Fruit fly (Drosophila melanogaster) whole organism, prepupa: ENCODE measurements around the gene Prp31.
A peak's percentile ranks its signal among the peaks of the same experiment; 100 is the strongest.

ENCODE experiments used
- Blimp-1 ChIP-seq: fragments of 200-800 bp; sonication (Bioruptor generic); optimal IDR thresholded peaks from 3 replicates; lab custom pipeline; 2017; ENCODE audit warnings: missing biosample characterization, missing genetic modification characterization, mild to moderate bottlenecking, moderate library complexity, missing genetic modification reagents
- CG10631 ChIP-seq: fragments of 200-800 bp; sonication (Bioruptor generic); optimal IDR thresholded peaks from 2 replicates; lab custom pipeline; 2016; ENCODE audit warnings: missing biosample characterization, missing genetic modification characterization
- CG15336 ChIP-seq: fragments of 200-800 bp; sonication (Bioruptor generic); IDR thresholded peaks from 2 replicates; pipeline ENCODE4 v1.3.6; 2022; ENCODE audit warnings: missing biosample characterization, missing genetic modification characterization
- CG32006 ChIP-seq: fragments of 200-800 bp; sonication (Bioruptor generic); optimal IDR thresholded peaks from 3 replicates; lab custom pipeline; 2017; ENCODE audit warnings: missing biosample characterization, mild to moderate bottlenecking, missing genetic modification characterization
- CG34406 ChIP-seq: fragments of 200-800 bp; sonication (Bioruptor generic); optimal IDR thresholded peaks from 3 replicates; lab custom pipeline; 2016; ENCODE audit warnings: missing biosample characterization, missing genetic modification characterization
- CG6163 ChIP-seq: fragments of 200-800 bp; sonication (Bioruptor generic); IDR thresholded peaks from 3 replicates; pipeline ENCODE4 v1.3.6; 2022; ENCODE audit warnings: missing biosample characterization, missing genetic modification characterization
- CG6792 ChIP-seq: fragments of 200-800 bp; sonication (Bioruptor generic); optimal IDR thresholded peaks from 3 replicates; lab custom pipeline; 2016; ENCODE audit warnings: missing biosample characterization, missing genetic modification characterization
- CG6854 ChIP-seq: fragments of 200-800 bp; sonication (Bioruptor generic); optimal IDR thresholded peaks from 2 replicates; lab custom pipeline; 2017; ENCODE audit warnings: missing biosample characterization, mild to moderate bottlenecking, missing genetic modification characterization
- CG8319 ChIP-seq: fragments of 200-800 bp; sonication (Bioruptor generic); optimal IDR thresholded peaks from 3 replicates; lab custom pipeline; 2016; ENCODE audit warnings: missing biosample characterization, missing genetic modification characterization
- CG9139 ChIP-seq: fragments of 200-800 bp; sonication (Bioruptor generic); optimal IDR thresholded peaks from 3 replicates; lab custom pipeline; 2017; ENCODE audit warnings: missing biosample characterization, mild to moderate bottlenecking, missing genetic modification characterization
- Eip78C ChIP-seq: fragments of 200-800 bp; sonication (Bioruptor generic); peaks from one replicate; lab custom pipeline; 2016; ENCODE audit warnings: missing biosample characterization, missing genetic modification characterization
- Ets21C ChIP-seq: fragments of 200-800 bp; sonication (Bioruptor generic); optimal IDR thresholded peaks from 3 replicates; lab custom pipeline; 2016; ENCODE audit warnings: missing biosample characterization, missing genetic modification characterization
- Ets96B ChIP-seq: fragments of 200-800 bp; optimal IDR thresholded peaks from 2 replicates; lab custom pipeline; 2019; ENCODE audit warnings: missing biosample characterization, mild to moderate bottlenecking, missing genetic modification characterization, moderate library complexity
- Hr38 ChIP-seq: sonication (Bioruptor generic); optimal IDR thresholded peaks from 2 replicates; lab custom pipeline; 2016; ENCODE audit warnings: missing biosample characterization, missing genetic modification characterization
- Hr39 ChIP-seq: fragments of 200-800 bp; sonication (Bioruptor generic); optimal IDR thresholded peaks from 2 replicates; lab custom pipeline; 2016; ENCODE audit warnings: missing biosample characterization, missing genetic modification characterization
- Lpt ChIP-seq: fragments of 200-800 bp; sonication (Bioruptor generic); optimal IDR thresholded peaks from 3 replicates; lab custom pipeline; 2016; ENCODE audit warnings: missing biosample characterization, missing genetic modification characterization
- OdsH ChIP-seq: fragments of 200-800 bp; sonication (Bioruptor generic); optimal IDR thresholded peaks from 3 replicates; lab custom pipeline; 2016; ENCODE audit warnings: missing biosample characterization, missing genetic modification characterization
- Sox102F ChIP-seq: fragments of 200-800 bp; sonication (Bioruptor generic); optimal IDR thresholded peaks from 2 replicates; lab custom pipeline; 2016; ENCODE audit warnings: missing biosample characterization, mild to moderate bottlenecking, missing genetic modification characterization
- Sox15 ChIP-seq: fragments of 200-800 bp; sonication (Bioruptor generic); optimal IDR thresholded peaks from 3 replicates; lab custom pipeline; 2016; ENCODE audit warnings: missing biosample characterization, missing genetic modification characterization
- achi ChIP-seq: fragments of 200-800 bp; sonication (Bioruptor generic); optimal IDR thresholded peaks from 3 replicates; lab custom pipeline; 2016; ENCODE audit warnings: missing biosample characterization, missing genetic modification characterization
- dac ChIP-seq: fragments of 200-800 bp; sonication (Bioruptor generic); optimal IDR thresholded peaks from 2 replicates; lab custom pipeline; 2017; ENCODE audit warnings: missing biosample characterization, mild to moderate bottlenecking, missing genetic modification characterization
- dsx ChIP-seq: fragments of 200-800 bp; optimal IDR thresholded peaks from 3 replicates; lab custom pipeline; 2019; ENCODE audit warnings: missing biosample characterization, mild to moderate bottlenecking, missing genetic modification characterization, moderate library complexity; ENCODE audit not compliant: poor library complexity, severe bottlenecking
- eg ChIP-seq: fragments of 200-800 bp; sonication (Bioruptor generic); IDR thresholded peaks from 3 replicates; pipeline ENCODE4 v1.3.6; 2022; ENCODE audit warnings: missing biosample characterization, missing genetic modification characterization
- esn ChIP-seq: fragments of 200-800 bp; sonication (Bioruptor generic); optimal IDR thresholded peaks from 2 replicates; lab custom pipeline; 2016; ENCODE audit warnings: missing biosample characterization, mild to moderate bottlenecking, missing genetic modification characterization, moderate library complexity
- fkh ChIP-seq: fragments of 200-800 bp; sonication (Bioruptor generic); optimal IDR thresholded peaks from 3 replicates; lab custom pipeline; 2017; ENCODE audit warnings: missing biosample characterization, mild to moderate bottlenecking, missing genetic modification characterization, moderate library complexity
- net ChIP-seq: fragments of 200-800 bp; sonication (Bioruptor generic); optimal IDR thresholded peaks from 3 replicates; lab custom pipeline; 2016; ENCODE audit warnings: missing biosample characterization, missing genetic modification characterization
- pdm3 ChIP-seq: fragments of 200-800 bp; sonication (Bioruptor generic); optimal IDR thresholded peaks from 3 replicates; lab custom pipeline; 2016; ENCODE audit warnings: missing biosample characterization, missing genetic modification characterization
- salr ChIP-seq, 2 experiments: fragments of 200-800 bp; sonication (Bioruptor generic); optimal IDR thresholded peaks; 3 replicates each; lab custom pipeline; 2016 to 2018; ENCODE audit warnings: missing biosample characterization in 2 of 2, missing genetic modification characterization in 2 of 2, mild to moderate bottlenecking in 1 of 2
- spab ChIP-seq: fragments of 200-800 bp; sonication (Bioruptor generic); optimal IDR thresholded peaks from 2 replicates; lab custom pipeline; 2017; ENCODE audit warnings: missing biosample characterization, mild to moderate bottlenecking, missing genetic modification characterization, missing genetic modification reagents
- svp ChIP-seq: fragments of 200-800 bp; sonication (Bioruptor generic); peaks from one replicate; lab custom pipeline; 2016; ENCODE audit warnings: missing biosample characterization, missing genetic modification characterization
- topi ChIP-seq: fragments of 200-800 bp; sonication (Bioruptor generic); optimal IDR thresholded peaks from 3 replicates; lab custom pipeline; 2016; ENCODE audit warnings: missing biosample characterization, missing genetic modification characterization
- vri ChIP-seq: fragments of 200-800 bp; sonication (Bioruptor generic); optimal IDR thresholded peaks from 3 replicates; lab custom pipeline; 2016; ENCODE audit warnings: missing biosample characterization, mild to moderate bottlenecking, missing genetic modification characterization

The Prp31 gene

dm6 chr3L:15150028-15150427 lies 8.9 kb upstream of the Prp31 start:
- TF ChIP-seq fkh (GFP tag; lab: Kevin White, UChicago): peak; percentile 57
- TF ChIP-seq Hr39 (GFP tag; lab: Kevin White, UChicago): no peak

dm6 chr3L:15161549-15161948 lies 2.6 kb downstream of the Prp31 start, which contains the start of gene CG6878:
CG6878 (plus strand) TSS chr3L:15161817.
- TF ChIP-seq CG32006 (GFP tag; lab: Kevin White, UChicago): no peak
- TF ChIP-seq pdm3 (GFP tag; lab: Kevin White, UChicago): no peak
- TF ChIP-seq spab (GFP tag; lab: Kevin White, UChicago): no peak
- peak; percentile 100 for TF ChIP-seq achi (GFP tag; lab: Kevin White, UChicago)
- TF ChIP-seq Hr39 (GFP tag; lab: Kevin White, UChicago): no peak
- no peak for TF ChIP-seq CG6854 (GFP tag; lab: Kevin White, UChicago)
- no peak for TF ChIP-seq CG15336
- no peak for TF ChIP-seq CG10631 (GFP tag; lab: Kevin White, UChicago)
- TF ChIP-seq esn (GFP tag; lab: Kevin White, UChicago): peak; percentile 9
- no peak for TF ChIP-seq svp (GFP tag; lab: Kevin White, UChicago)
- no peak for TF ChIP-seq OdsH
- TF ChIP-seq CG6792 (GFP tag; lab: Kevin White, UChicago): no peak
- TF ChIP-seq Sox102F (GFP tag; lab: Kevin White, UChicago): no peak
- TF ChIP-seq CG8319 (GFP tag; lab: Kevin White, UChicago): no peak
- peak; percentile 59 for TF ChIP-seq Eip78C (GFP tag; lab: Kevin White, UChicago)
- no peak for TF ChIP-seq Lpt (GFP tag; lab: Kevin White, UChicago)
- no peak for TF ChIP-seq vri (GFP tag; lab: Kevin White, UChicago)
- no peak for TF ChIP-seq dac
- no peak for TF ChIP-seq topi
- no peak for TF ChIP-seq net (GFP tag; lab: Kevin White, UChicago)

dm6 chr3L:15162005-15162404 lies 3.1 kb downstream of the Prp31 start:
- TF ChIP-seq CG9139 (GFP tag; lab: Kevin White, UChicago) (no peak), spab (GFP tag; lab: Kevin White, UChicago) (no peak), svp (GFP tag; lab: Kevin White, UChicago) (no peak), CG34406 (no peak), Ets21C (GFP tag; lab: Kevin White, UChicago) (no peak)
- TF ChIP-seq, all 60 proteins: peak for 0

dm6 chr3L:15162988-15163387 lies 4.1 kb downstream of the Prp31 start:
- TF ChIP-seq Blimp-1 (GFP tag; lab: Kevin White, UChicago) (no peak), eg (no peak), CG9139 (GFP tag; lab: Kevin White, UChicago) (no peak), Hr38 (GFP tag; lab: Kevin White, UChicago) (no peak), dsx (GFP tag; lab: Kevin White, UChicago) (no peak), CG6792 (GFP tag; lab: Kevin White, UChicago) (no peak), fkh (GFP tag; lab: Kevin White, UChicago) (no peak), Ets21C (GFP tag; lab: Kevin White, UChicago) (no peak), Sox15 (GFP tag; lab: Kevin White, UChicago) (no peak), Ets96B (tag; lab: Kevin White, UChicago) (no peak), CG15336 (no peak), salr (GFP tag; optimal IDR thresholded peaks at IDR 0.05; lab: Kevin White, UChicago) (no peak)
- TF ChIP-seq, all 60 proteins: peak for 0

- TF ChIP-seq Eip78C (GFP tag; lab: Kevin White, UChicago) (peak; percentile 54), CG15336 (no peak), achi (GFP tag; lab: Kevin White, UChicago) (peak; percentile 5), Ets96B (tag; lab: Kevin White, UChicago) (no peak), esn (GFP tag; lab: Kevin White, UChicago) (no peak), CG6163 (GFP tag; lab: Robert Waterston, UW) (no peak)
Measured at dm6 chr3L:15163414-15163813, 4.5 kb downstream of the Prp31 start, which contains the start of gene CG7011. CG7011 (minus strand) TSS chr3L:15163628.
